Worm (Caenorhabditis elegans) whole organism, mixed stage, embryonic: ENCODE data around the gene tab-1.
"Not testable (repeated sequence)": the region's sequence is repeated elsewhere in the genome, so short reads cannot be mapped to it uniquely, and the experiment has no call there.

Experiments
- M03D4.4 ChIP-seq: sonication (generic microtip); optimal IDR thresholded peaks from 2 replicates; lab custom pipeline; 2017; ENCODE audit warnings: mild to moderate bottlenecking, missing genetic modification characterization, missing compliant biosample characterization
- bed-3 ChIP-seq: fragments of 200-800 bp; sonication (Bioruptor generic); optimal IDR thresholded peaks from 3 replicates; lab custom pipeline; 2018; ENCODE audit warnings: mild to moderate bottlenecking, missing genetic modification characterization, moderate library complexity, missing compliant biosample characterization
- blmp-1 ChIP-seq: fragments of 150-350 bp; optimal IDR thresholded peaks from 2 replicates; lab custom pipeline; 2014; ENCODE audit warnings: missing biosample characterization, missing genetic modification characterization
- ceh-39 ChIP-seq: fragments of 150-350 bp; optimal IDR thresholded peaks from 2 replicates; lab custom pipeline; 2014; ENCODE audit warnings: missing biosample characterization, missing genetic modification characterization
- ceh-43 ChIP-seq: fragments of 200-800 bp; sonication (Bioruptor generic); optimal IDR thresholded peaks from 2 replicates; lab custom pipeline; 2018; ENCODE audit warnings: mild to moderate bottlenecking, missing genetic modification characterization, moderate library complexity, missing compliant biosample characterization
- ceh-83 ChIP-seq: fragments of 200-800 bp; sonication (Bioruptor generic); optimal IDR thresholded peaks from 2 replicates; lab custom pipeline; 2018; ENCODE audit warnings: mild to moderate bottlenecking, missing genetic modification characterization, missing compliant biosample characterization
- ces-1 ChIP-seq: fragments of 150-350 bp; optimal IDR thresholded peaks from 2 replicates; lab custom pipeline; 2014; ENCODE audit warnings: missing biosample characterization, missing genetic modification reagents, missing genetic modification characterization
- cnd-1 ChIP-seq: fragments of 200-800 bp; sonication (Bioruptor generic); optimal IDR thresholded peaks from 2 replicates; lab custom pipeline; 2018; ENCODE audit warnings: mild to moderate bottlenecking, missing genetic modification characterization, missing compliant biosample characterization
- drap-1 ChIP-seq: fragments of 200-800 bp; sonication (Bioruptor generic); optimal IDR thresholded peaks from 3 replicates; lab custom pipeline; 2018; ENCODE audit warnings: mild to moderate bottlenecking, missing genetic modification characterization, missing compliant biosample characterization
- elt-1 ChIP-seq: sonication (generic microtip); optimal IDR thresholded peaks from 2 replicates; lab custom pipeline; 2017; ENCODE audit warnings: missing genetic modification characterization, mild to moderate bottlenecking, missing compliant biosample characterization, antibody characterized with exemption, moderate library complexity, borderline replicate concordance; ENCODE audit not compliant: insufficient read depth
- elt-3 ChIP-seq: fragments of 150-350 bp; optimal IDR thresholded peaks from 2 replicates; lab custom pipeline; 2014; ENCODE audit warnings: missing biosample characterization, missing genetic modification characterization
- flh-1 ChIP-seq: fragments of 200-800 bp; sonication (Bioruptor generic); optimal IDR thresholded peaks from 2 replicates; lab custom pipeline; 2018; ENCODE audit warnings: mild to moderate bottlenecking, missing genetic modification characterization, moderate library complexity, missing compliant biosample characterization
- ham-2 ChIP-seq: fragments of 200-800 bp; sonication (Bioruptor generic); optimal IDR thresholded peaks from 2 replicates; lab custom pipeline; 2018; ENCODE audit warnings: mild to moderate bottlenecking, missing genetic modification characterization, missing compliant biosample characterization
- hlh-1 ChIP-seq: fragments of 150-350 bp; optimal IDR thresholded peaks from 2 replicates; lab custom pipeline; 2014; ENCODE audit warnings: missing biosample characterization, missing genetic modification reagents, missing genetic modification characterization
- lin-13 ChIP-seq: fragments of 150-350 bp; optimal IDR thresholded peaks from 2 replicates; lab custom pipeline; 2014; ENCODE audit warnings: missing biosample characterization, missing genetic modification characterization
- lin-32 ChIP-seq: fragments of 200-800 bp; sonication (Bioruptor generic); optimal IDR thresholded peaks from 2 replicates; lab custom pipeline; 2018; ENCODE audit warnings: mild to moderate bottlenecking, missing genetic modification characterization, missing compliant biosample characterization
- lsy-2 ChIP-seq: fragments of 150-350 bp; optimal IDR thresholded peaks from 2 replicates; lab custom pipeline; 2014; ENCODE audit warnings: missing biosample characterization, missing genetic modification characterization
- mab-5 ChIP-seq: fragments of 150-350 bp; optimal IDR thresholded peaks from 2 replicates; lab custom pipeline; 2014; ENCODE audit warnings: missing biosample characterization, missing genetic modification characterization
- mep-1 ChIP-seq: fragments of 150-350 bp; optimal IDR thresholded peaks from 2 replicates; lab custom pipeline; 2017; ENCODE audit warnings: missing biosample characterization, missing genetic modification reagents, missing genetic modification characterization, inconsistent platforms
- mls-2 ChIP-seq: sonication (generic microtip); optimal IDR thresholded peaks from 2 replicates; lab custom pipeline; 2016; ENCODE audit warnings: mild to moderate bottlenecking, missing genetic modification characterization, moderate library complexity, missing compliant biosample characterization
- nhr-12 ChIP-seq: fragments of 150-350 bp; optimal IDR thresholded peaks from 2 replicates; lab custom pipeline; 2014; ENCODE audit warnings: missing biosample characterization, missing genetic modification characterization
- nhr-237 ChIP-seq: fragments of 150-350 bp; optimal IDR thresholded peaks from 2 replicates; lab custom pipeline; 2014; ENCODE audit warnings: missing biosample characterization, missing genetic modification characterization
- pha-4 ChIP-seq: fragments of 150-350 bp; optimal IDR thresholded peaks from 2 replicates; lab custom pipeline; 2018; ENCODE audit warnings: missing biosample characterization, missing genetic modification reagents, missing genetic modification characterization
- sem-2 ChIP-seq: fragments of 200-800 bp; sonication (Bioruptor generic); optimal IDR thresholded peaks from 2 replicates; lab custom pipeline; 2018; ENCODE audit warnings: mild to moderate bottlenecking, missing genetic modification characterization, missing compliant biosample characterization
- snpc-4 ChIP-seq: fragments of 150-350 bp; optimal IDR thresholded peaks from 2 replicates; lab custom pipeline; 2014; ENCODE audit warnings: missing biosample characterization, missing genetic modification characterization
- sptf-1 ChIP-seq: sonication (generic microtip); optimal IDR thresholded peaks from 2 replicates; lab custom pipeline; 2017; ENCODE audit warnings: mild to moderate bottlenecking, missing genetic modification characterization, moderate library complexity, missing compliant biosample characterization
- unc-120 ChIP-seq: sonication (generic microtip); optimal IDR thresholded peaks from 2 replicates; lab custom pipeline; 2017; ENCODE audit warnings: missing genetic modification characterization, missing compliant biosample characterization; ENCODE audit not compliant: poor library complexity, severe bottlenecking
- unc-39 ChIP-seq: fragments of 150-350 bp; optimal IDR thresholded peaks from 2 replicates; lab custom pipeline; 2014; ENCODE audit warnings: missing biosample characterization, missing genetic modification characterization
- zip-8 ChIP-seq: fragments of 150-350 bp; optimal IDR thresholded peaks from 2 replicates; lab custom pipeline; 2014; ENCODE audit warnings: missing biosample characterization, missing genetic modification characterization

Gene tab-1

DNA sequence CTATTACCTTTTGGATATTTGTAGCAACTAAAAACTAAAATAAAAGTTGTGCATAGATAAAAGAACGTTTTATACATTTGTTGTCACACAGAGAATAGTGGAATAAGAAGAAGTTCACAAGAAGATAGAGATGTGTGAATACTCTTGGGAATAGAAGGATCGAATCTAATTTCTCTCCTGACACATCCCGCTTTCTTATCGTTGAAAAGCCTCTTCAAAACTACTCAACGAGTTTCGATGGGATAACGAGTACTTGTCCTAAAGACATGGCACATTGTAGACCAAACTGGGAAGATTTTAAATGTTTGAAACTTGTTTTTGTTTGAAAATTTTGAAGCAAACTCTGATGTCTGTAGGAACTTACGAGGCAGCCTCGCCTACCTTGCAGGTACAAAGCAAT, 30.6 kb upstream of the tab-1 start:
- TF ChIP-seq unc-120 (no peak), nhr-237 (tag; lab: Kevin White, UChicago) (no peak), M03D4.4 (no peak), ces-1 (GFP tag; lab: Kevin White, UChicago) (peak; percentile 73)
- TF ChIP-seq, all 35 proteins: peak for 1

ce11 chrII:6775076-6775475, 28.0 kb upstream of the tab-1 start, which contains the start of gene agr-1:
Gene agr-1, minus strand, starts transcription at chrII:6775176.
- TF ChIP-seq unc-120; ceh-83; zip-8 (tag; lab: Kevin White, UChicago): not testable (repeated sequence)
- TF ChIP-seq, all 35 proteins: peak for 0; not testable (repeated sequence) for 35

DNA sequence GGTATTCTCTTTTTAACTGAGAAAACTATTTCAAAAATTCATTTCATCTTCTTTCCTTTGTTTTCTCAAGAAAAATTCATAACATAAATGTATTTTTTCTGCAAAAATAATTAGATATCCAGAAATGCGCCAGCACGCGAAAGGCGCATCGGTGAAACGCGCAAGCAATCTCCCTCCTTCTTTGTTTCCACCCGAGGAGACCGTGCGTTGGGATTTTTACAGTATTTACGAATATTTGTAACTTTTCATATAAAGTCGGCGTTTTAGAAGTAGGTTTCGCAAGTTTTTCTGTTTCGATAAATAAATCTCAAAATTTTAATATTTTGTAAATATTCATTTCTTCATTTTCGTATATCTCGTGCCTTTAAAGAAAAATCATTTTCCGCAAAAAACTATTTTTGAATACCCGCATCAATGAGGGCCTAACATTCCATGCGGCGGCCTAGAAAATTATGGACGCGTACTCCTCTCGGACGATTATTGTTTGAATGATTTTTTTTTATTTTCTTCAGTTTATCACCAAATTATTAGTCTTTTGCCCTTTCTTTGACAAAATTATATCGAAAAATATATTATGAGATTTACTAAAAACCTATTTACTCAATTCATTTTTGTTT, 26.6 kb upstream of the tab-1 start, which contains the start of gene ssup-72:
TSS of gene ssup-72 (plus strand) at position 181 of the 617 bp plus-strand sequence.
- no peak for TF ChIP-seq ham-2
- TF ChIP-seq sptf-1, result peak; percentile 9
- TF ChIP-seq ces-1 (GFP tag; lab: Kevin White, UChicago), result peak; percentile 44

ce11 chrII:6779104-6779503, 24.0 kb upstream of the tab-1 start, which contains the start of gene T13C2.7:
Gene T13C2.7, plus strand, starts transcription at chrII:6779404.
- TF ChIP-seq blmp-1 (tag; lab: Kevin White, UChicago), result no peak
- no peak for TF ChIP-seq ceh-39 (tag; lab: Kevin White, UChicago)
- no peak for TF ChIP-seq mls-2
- no peak for TF ChIP-seq mab-5 (tag; lab: Kevin White, UChicago)
- TF ChIP-seq elt-1 (tag; lab: Kevin White, UChicago), result no peak
- TF ChIP-seq hlh-1 (tag; lab: Kevin White, UChicago), result no peak
- TF ChIP-seq flh-1, result no peak
- no peak for TF ChIP-seq lsy-2
- TF ChIP-seq cnd-1, result no peak
- TF ChIP-seq mep-1, result no peak
- no peak for TF ChIP-seq drap-1

DNA sequence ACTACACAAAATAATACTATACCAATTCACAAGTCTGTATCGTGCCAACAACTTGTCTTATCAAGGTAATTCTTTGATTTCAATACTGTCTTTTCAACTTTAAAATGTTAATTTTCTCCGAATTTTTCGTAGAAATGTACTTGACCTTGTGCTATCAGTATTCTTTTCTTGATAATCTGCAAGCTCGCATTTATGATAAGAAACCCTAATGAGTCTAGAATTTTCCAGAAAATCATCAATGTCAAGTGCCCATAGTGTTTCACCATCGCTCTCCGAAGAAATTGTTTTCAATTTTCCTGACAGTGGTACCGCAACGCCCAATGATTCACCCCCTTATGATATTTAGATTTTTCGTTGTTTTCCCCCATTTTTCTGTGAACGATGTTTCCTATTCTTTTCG, 21.9 kb upstream of the tab-1 start:
- no peak for TF ChIP-seq flh-1
- no peak for TF ChIP-seq pha-4
- TF ChIP-seq mls-2, result no peak
- no peak for TF ChIP-seq unc-120
- TF ChIP-seq ceh-43 (GFP tag; lab: Kevin White, UChicago), result no peak
- TF ChIP-seq lsy-2, result no peak
- TF ChIP-seq sem-2, result no peak
- TF ChIP-seq snpc-4, result no peak
- TF ChIP-seq lin-32 (GFP tag; lab: Kevin White, UChicago), result no peak
- no peak for TF ChIP-seq sptf-1
- no peak for TF ChIP-seq mep-1

- no peak for TF ChIP-seq blmp-1 (tag; lab: Kevin White, UChicago)
- no peak for TF ChIP-seq ceh-39 (tag; lab: Kevin White, UChicago)
- no peak for TF ChIP-seq elt-1 (tag; lab: Kevin White, UChicago)
- TF ChIP-seq ces-1 (GFP tag; lab: Kevin White, UChicago), result no peak
- TF ChIP-seq unc-39 (tag; lab: Kevin White, UChicago), result no peak
- TF ChIP-seq sem-2, result no peak
- no peak for TF ChIP-seq elt-3 (tag; lab: Kevin White, UChicago)
- TF ChIP-seq ham-2, result no peak
- no peak for TF ChIP-seq mep-1
- TF ChIP-seq nhr-12, result no peak
- TF ChIP-seq lin-32 (GFP tag; lab: Kevin White, UChicago), result no peak
- TF ChIP-seq sptf-1, result no peak
- TF ChIP-seq ceh-83, result no peak
- no peak for TF ChIP-seq unc-120
- no peak for TF ChIP-seq pha-4
- TF ChIP-seq mls-2, result no peak
- no peak for TF ChIP-seq bed-3 (GFP tag; lab: Kevin White, UChicago)
These were observed 21.1 kb upstream of the tab-1 start for ce11 chrII:6781983-6782382.

DNA sequence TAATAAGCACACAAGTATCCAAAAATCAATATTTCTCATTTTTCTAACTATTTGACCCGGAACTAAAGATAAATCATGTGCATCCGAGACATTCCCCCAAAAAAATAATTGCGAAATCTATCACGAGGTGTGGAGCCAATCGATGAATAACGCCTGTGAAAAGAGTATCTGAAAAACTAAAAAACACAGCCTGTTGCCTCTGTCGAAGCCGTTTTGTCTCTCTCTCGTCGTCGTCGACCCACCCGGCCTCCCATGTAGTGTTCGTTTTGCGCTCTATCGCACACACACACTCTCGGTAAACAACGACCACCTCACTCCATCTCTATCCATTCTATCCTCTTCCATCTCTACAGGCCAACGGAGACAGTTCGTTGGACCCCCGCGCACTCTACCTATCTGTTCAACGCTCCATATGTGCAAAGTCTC, 20.4 kb upstream of the tab-1 start:
- TF ChIP-seq lin-13 (tag; lab: Kevin White, UChicago) (no peak), lin-32 (GFP tag; lab: Kevin White, UChicago) (no peak), hlh-1 (tag; lab: Kevin White, UChicago) (peak; percentile 9), ceh-39 (tag; lab: Kevin White, UChicago) (peak; percentile 19), sptf-1 (peak; percentile 40), pha-4 (peak; percentile 71), elt-3 (tag; lab: Kevin White, UChicago) (no peak), mep-1 (peak; percentile 8), cnd-1 (peak; percentile 36)
